Worm (Caenorhabditis elegans): ENCODE results near the gene pals-19.
"Not testable (repeated sequence)": the region's sequence is repeated elsewhere in the genome, so short reads cannot be mapped to it uniquely, and the experiment has no call there.

- TF ChIP-seq nhr-11 (tag; optimal IDR thresholded peaks at IDR 0.05); hlh-6 (tag; optimal IDR thresholded peaks at IDR 0.05); ama-1 (optimal IDR thresholded peaks at IDR 0.05); nfya-1 (tag; optimal IDR thresholded peaks at IDR 0.05); fkh-10 (GFP tag; optimal IDR thresholded peaks at IDR 0.05); odd-2 (tag; optimal IDR thresholded peaks at IDR 0.05); T23F11.4 (GFP tag; optimal IDR thresholded peaks at IDR 0.05): not testable (repeated sequence)
Measured at ce11 chrIII:1375491-1375890, 26.2 kb upstream of the pals-19 start, which contains the start of gene Y82E9BR.10.
